Fruit fly (Drosophila melanogaster) whole organism, embryonic: ENCODE data around the gene CG8907.

Experiments used
- Asciz ChIP-seq: fragments of 200-800 bp; sonication (Bioruptor generic); optimal IDR thresholded peaks from 2 replicates; lab custom pipeline; 2017; ENCODE audit warnings: missing biosample characterization, mild to moderate bottlenecking, missing genetic modification characterization, missing genetic modification reagents
- B-H2 ChIP-seq: fragments of 200-800 bp; sonication (Bioruptor generic); optimal IDR thresholded peaks from 2 replicates; lab custom pipeline; 2018; ENCODE audit warnings: missing biosample characterization, mild to moderate bottlenecking, missing genetic modification characterization
- CG10267 ChIP-seq: fragments of 200-800 bp; sonication (Bioruptor generic); optimal IDR thresholded peaks from 2 replicates; lab custom pipeline; 2018; ENCODE audit warnings: missing biosample characterization, mild to moderate bottlenecking, missing genetic modification characterization, moderate library complexity
- CG10321 ChIP-seq: fragments of 200-800 bp; sonication (Bioruptor generic); IDR thresholded peaks from 2 replicates; pipeline ENCODE4 v1.3.6; 2022; ENCODE audit warnings: missing biosample characterization, missing genetic modification characterization
- CG12219 ChIP-seq: fragments of 200-800 bp; sonication (Bioruptor generic); optimal IDR thresholded peaks from 3 replicates; lab custom pipeline; 2018; ENCODE audit warnings: missing biosample characterization, mild to moderate bottlenecking, missing genetic modification characterization
- CG12659 ChIP-seq: fragments of 200-800 bp; sonication (Bioruptor generic); optimal IDR thresholded peaks from 3 replicates; lab custom pipeline; 2017; ENCODE audit warnings: mild to moderate bottlenecking, missing biosample characterization, missing genetic modification reagents, missing genetic modification characterization
- CG12769 ChIP-seq: fragments of 200-800 bp; sonication (Bioruptor generic); optimal IDR thresholded peaks from 2 replicates; lab custom pipeline; 2019; ENCODE audit warnings: missing biosample characterization, mild to moderate bottlenecking, missing genetic modification characterization, moderate library complexity
- CG13287 ChIP-seq: fragments of 200-800 bp; sonication (Bioruptor generic); IDR thresholded peaks from 2 replicates; pipeline ENCODE4 v1.3.6; 2022; ENCODE audit warnings: missing biosample characterization, missing genetic modification characterization; ENCODE audit not compliant: partially characterized antibody
- CG14014 ChIP-seq: fragments of 200-800 bp; sonication (Bioruptor generic); IDR thresholded peaks from 2 replicates; pipeline ENCODE4 v1.3.6; 2022; ENCODE audit warnings: missing biosample characterization, missing genetic modification characterization
- CG18262 ChIP-seq: fragments of 200-800 bp; optimal IDR thresholded peaks from 3 replicates; lab custom pipeline; 2019; ENCODE audit warnings: missing biosample characterization, mild to moderate bottlenecking, missing genetic modification characterization, moderate library complexity
- CG2199 ChIP-seq: fragments of 200-800 bp; sonication (Bioruptor generic); IDR thresholded peaks from 3 replicates; pipeline ENCODE4 v1.3.6; 2022; ENCODE audit warnings: missing biosample characterization, missing genetic modification characterization
- CG31365 ChIP-seq: fragments of 200-800 bp; sonication (Bioruptor generic); optimal IDR thresholded peaks from 2 replicates; lab custom pipeline; 2018; ENCODE audit warnings: missing biosample characterization, mild to moderate bottlenecking, missing genetic modification characterization
- CG31388 ChIP-seq: fragments of 200-800 bp; sonication (Bioruptor generic); optimal IDR thresholded peaks from 2 replicates; lab custom pipeline; 2016; ENCODE audit warnings: missing biosample characterization, missing genetic modification characterization
- CG34224 ChIP-seq: fragments of 200-800 bp; sonication (Bioruptor generic); IDR thresholded peaks from 3 replicates; pipeline ENCODE4 v1.3.6; 2022; ENCODE audit warnings: missing biosample characterization, missing genetic modification characterization; ENCODE audit not compliant: partially characterized antibody
- CG8089 ChIP-seq: fragments of 200-800 bp; sonication (Bioruptor generic); optimal IDR thresholded peaks from 3 replicates; lab custom pipeline; 2016; ENCODE audit warnings: missing biosample characterization, missing genetic modification characterization
- CG8478 ChIP-seq: fragments of >200 bp; optimal IDR thresholded peaks from 2 replicates; lab custom pipeline; 2018
- CG9437 ChIP-seq: fragments of 200-800 bp; sonication (Bioruptor generic); optimal IDR thresholded peaks from 2 replicates; lab custom pipeline; 2018; ENCODE audit warnings: missing biosample characterization, mild to moderate bottlenecking, missing genetic modification characterization
- Dp ChIP-seq: fragments of 200-800 bp; sonication (Bioruptor generic); optimal IDR thresholded peaks from 2 replicates; lab custom pipeline; 2018; ENCODE audit warnings: missing biosample characterization, mild to moderate bottlenecking, missing genetic modification characterization, moderate library complexity
- Eip74EF ChIP-seq, 2 experiments: fragments of 200-800 bp in 1 of 2; fragments of >200 bp in 1 of 2; sonication (Bioruptor generic) in 1 of 2; optimal IDR thresholded peaks; 2 replicates each; lab custom pipeline; 2017 to 2019; ENCODE audit warnings: missing biosample characterization in 2 of 2, missing genetic modification characterization in 2 of 2, mild to moderate bottlenecking in 1 of 2, moderate library complexity in 1 of 2
- Ets97D ChIP-seq: fragments of 200-800 bp; sonication (Bioruptor generic); optimal IDR thresholded peaks from 3 replicates; lab custom pipeline; 2016; ENCODE audit warnings: missing biosample characterization, missing genetic modification characterization
- Fer1 ChIP-seq: fragments of 200-800 bp; sonication (Bioruptor generic); optimal IDR thresholded peaks from 2 replicates; lab custom pipeline; 2017; ENCODE audit warnings: missing biosample characterization, mild to moderate bottlenecking, missing genetic modification characterization
- NFAT ChIP-seq: fragments of 200-800 bp; sonication (Bioruptor generic); IDR thresholded peaks from 2 replicates; pipeline ENCODE4 v1.3.6; 2022; ENCODE audit warnings: missing biosample characterization, missing genetic modification characterization
- Opbp ChIP-seq: fragments of 200-800 bp; sonication (Bioruptor generic); IDR thresholded peaks from 3 replicates; pipeline ENCODE4 v1.3.6; 2022; ENCODE audit warnings: missing biosample characterization, missing genetic modification characterization; ENCODE audit not compliant: partially characterized antibody
- Sin3A ChIP-seq: fragments of >200 bp; optimal IDR thresholded peaks from 2 replicates; lab custom pipeline; 2018
- ab ChIP-seq: fragments of 200-800 bp; sonication (Bioruptor generic); optimal IDR thresholded peaks from 2 replicates; lab custom pipeline; 2016; ENCODE audit warnings: missing biosample characterization, missing genetic modification characterization
- amos ChIP-seq: fragments of 200-800 bp; sonication (Bioruptor generic); IDR thresholded peaks from 2 replicates; pipeline ENCODE4 v1.3.6; 2022; ENCODE audit warnings: missing biosample characterization, missing genetic modification characterization; ENCODE audit not compliant: partially characterized antibody
- chinmo ChIP-seq: fragments of 200-800 bp; sonication (Bioruptor generic); IDR thresholded peaks from 4 replicates; pipeline ENCODE4 v1.3.6; 2022; ENCODE audit warnings: missing biosample characterization, missing genetic modification characterization; ENCODE audit not compliant: partially characterized antibody
- chm ChIP-seq: fragments of 200-800 bp; sonication (Bioruptor generic); IDR thresholded peaks from 2 replicates; pipeline ENCODE4 v1.3.6; 2022; ENCODE audit warnings: missing biosample characterization, missing genetic modification characterization
- corto ChIP-seq: fragments of 200-800 bp; sonication (Bioruptor generic); optimal IDR thresholded peaks from 2 replicates; lab custom pipeline; 2016; ENCODE audit warnings: missing biosample characterization, mild to moderate bottlenecking, missing genetic modification characterization, moderate library complexity
- danr ChIP-seq: fragments of 200-800 bp; sonication (Bioruptor generic); IDR thresholded peaks from 2 replicates; pipeline ENCODE4 v1.3.6; 2022; ENCODE audit warnings: missing biosample characterization, missing genetic modification characterization
- dimm ChIP-seq: fragments of 200-800 bp; sonication (Bioruptor generic); IDR thresholded peaks from 2 replicates; pipeline ENCODE4 v1.3.6; 2022; ENCODE audit warnings: missing biosample characterization, missing genetic modification characterization
- dmrt99B ChIP-seq: fragments of 200-800 bp; sonication (Bioruptor generic); optimal IDR thresholded peaks from 2 replicates; lab custom pipeline; 2018; ENCODE audit warnings: missing biosample characterization, mild to moderate bottlenecking, missing genetic modification characterization, moderate library complexity
- exex ChIP-seq: fragments of 200-800 bp; sonication (Bioruptor generic); optimal IDR thresholded peaks from 4 replicates; lab custom pipeline; 2018; ENCODE audit warnings: missing biosample characterization, mild to moderate bottlenecking, missing genetic modification characterization, moderate library complexity
- hkb ChIP-seq, 2 experiments: fragments of 200-800 bp in 1 of 2; fragments of >200 bp in 1 of 2; sonication (Bioruptor generic) in 1 of 2; IDR thresholded peaks in 1 of 2; optimal IDR thresholded peaks in 1 of 2; 2 replicates each; pipeline versions ENCODE4 v1.3.6 to Lab custom; 2017 to 2022; ENCODE audit warnings: missing biosample characterization in 1 of 2, missing genetic modification characterization in 1 of 2
- insv ChIP-seq, 2 experiments: fragments of 200-800 bp; sonication (Bioruptor generic); optimal IDR thresholded peaks; 3 replicates each; lab custom pipeline; 2016 to 2018; ENCODE audit warnings: missing biosample characterization in 2 of 2, missing genetic modification characterization in 2 of 2
- jumu ChIP-seq: fragments of 200-800 bp; sonication (Bioruptor generic); optimal IDR thresholded peaks from 3 replicates; lab custom pipeline; 2016; ENCODE audit warnings: missing biosample characterization, missing genetic modification characterization
- kah ChIP-seq: fragments of 200-800 bp; sonication (Bioruptor generic); optimal IDR thresholded peaks from 2 replicates; lab custom pipeline; 2018; ENCODE audit warnings: missing biosample characterization, mild to moderate bottlenecking, missing genetic modification characterization
- knrl ChIP-seq: fragments of 200-800 bp; sonication (Bioruptor generic); IDR thresholded peaks from 3 replicates; pipeline ENCODE4 v1.3.6; 2022; ENCODE audit warnings: missing biosample characterization, missing genetic modification characterization; ENCODE audit not compliant: partially characterized antibody
- lmd ChIP-seq: fragments of 200-800 bp; sonication (Bioruptor generic); IDR thresholded peaks from 2 replicates; pipeline ENCODE4 v1.3.6; 2022; ENCODE audit warnings: missing biosample characterization, missing genetic modification characterization
- mirr ChIP-seq: fragments of 200-800 bp; sonication (Bioruptor generic); optimal IDR thresholded peaks from 3 replicates; lab custom pipeline; 2018; ENCODE audit warnings: missing biosample characterization, mild to moderate bottlenecking, missing genetic modification characterization
- pita ChIP-seq: fragments of 200-800 bp; sonication (Bioruptor generic); optimal IDR thresholded peaks from 2 replicates; lab custom pipeline; 2017; ENCODE audit warnings: missing biosample characterization, mild to moderate bottlenecking, missing genetic modification characterization
- prd ChIP-seq, 3 experiments: fragments of >200 bp in 2 of 3; fragments of 200-800 bp in 1 of 3; sonication (Bioruptor generic) in 1 of 3; optimal IDR thresholded peaks in 2 of 3; IDR thresholded peaks in 1 of 3; 2 replicates in 2 of 3; 3 replicates in 1 of 3; pipeline versions ENCODE4 v1.3.6 to Lab custom; 2017 to 2022; ENCODE audit warnings: missing biosample characterization in 1 of 3, missing genetic modification characterization in 1 of 3
- rib ChIP-seq: fragments of 200-800 bp; sonication (Bioruptor generic); IDR thresholded peaks from 2 replicates; pipeline ENCODE4 v1.3.6; 2022; ENCODE audit warnings: missing biosample characterization, missing genetic modification characterization
- salm ChIP-seq: fragments of 200-800 bp; sonication (Bioruptor generic); optimal IDR thresholded peaks from 2 replicates; lab custom pipeline; 2018; ENCODE audit warnings: missing biosample characterization, mild to moderate bottlenecking, missing genetic modification characterization
- shn ChIP-seq: fragments of 200-800 bp; sonication (Bioruptor generic); optimal IDR thresholded peaks from 3 replicates; lab custom pipeline; 2016; ENCODE audit warnings: missing biosample characterization, missing genetic modification characterization
- toy ChIP-seq: fragments of 200-800 bp; sonication (Bioruptor generic); IDR thresholded peaks from 2 replicates; pipeline ENCODE4 v1.3.6; 2022; ENCODE audit warnings: missing biosample characterization, missing genetic modification characterization
- zen ChIP-seq: fragments of 200-800 bp; sonication (Bioruptor generic); optimal IDR thresholded peaks from 3 replicates; lab custom pipeline; 2018; ENCODE audit warnings: missing biosample characterization, mild to moderate bottlenecking, missing genetic modification characterization, moderate library complexity

CG8907 gene

DNA sequence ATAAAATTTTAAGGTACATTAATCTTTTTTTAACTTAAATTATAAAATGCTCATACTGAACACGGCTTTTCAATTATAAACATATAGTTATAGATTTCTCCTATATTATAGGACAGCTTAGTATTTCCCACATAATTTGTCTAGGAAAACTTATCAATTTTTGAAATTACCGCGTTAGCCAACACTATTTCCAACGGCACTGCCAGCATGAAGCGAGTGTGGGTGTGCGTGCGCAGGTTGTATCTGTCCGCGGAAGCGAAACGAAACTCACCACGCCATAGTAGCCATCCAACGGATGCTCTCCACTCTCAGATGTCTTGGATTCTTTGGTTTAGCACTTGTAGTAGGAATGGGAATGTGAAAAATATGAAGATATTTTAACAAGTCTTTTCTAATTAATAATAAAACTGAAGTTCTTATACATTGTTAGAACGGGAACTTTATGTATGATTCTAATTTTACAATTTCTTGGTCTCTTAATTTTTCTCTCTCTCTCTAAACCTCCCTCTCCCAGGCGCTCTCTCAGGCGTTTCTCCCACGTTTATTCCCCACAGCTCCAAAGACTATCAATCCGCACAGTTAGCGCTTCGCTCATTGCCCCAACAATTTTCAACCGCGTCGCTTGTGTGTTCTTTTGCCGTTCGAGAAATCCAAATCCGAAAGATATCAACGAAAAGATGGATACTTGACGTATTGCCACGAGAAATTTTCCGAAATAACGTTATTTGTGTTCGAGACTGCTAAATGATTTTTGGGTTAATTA, 45.5 kb downstream of the CG8907 start, which contains the start of gene Dad (continued):
- TF ChIP-seq jumu (GFP tag; lab: Kevin White, UChicago) = no peak
- no peak for TF ChIP-seq prd (optimal IDR thresholded peaks at IDR 0.05; lab: Kevin White, UChicago)
- no peak for TF ChIP-seq prd (GFP tag; IDR thresholded peaks at IDR 0.05; lab: Robert Waterston, UW)
- TF ChIP-seq ab (GFP tag; lab: Kevin White, UChicago) = peak; percentile 16
- peak; percentile 19 for TF ChIP-seq dmrt99B (tag; lab: Kevin White, UChicago)
- TF ChIP-seq salm (tag; lab: Kevin White, UChicago) = peak; percentile 30
- TF ChIP-seq Sin3A (lab: Kevin White, UChicago) = no peak
- peak; percentile 83 for TF ChIP-seq chm (GFP tag; lab: Robert Waterston, UW)
- TF ChIP-seq CG31365 (tag; lab: Kevin White, UChicago) = peak; percentile 36
- TF ChIP-seq pita = no peak
- no peak for TF ChIP-seq CG8478
- peak; percentile 14; the same call in 1 of the 2 replicates for TF ChIP-seq CG14014 (GFP tag; lab: Robert Waterston, UW)
- TF ChIP-seq corto (GFP tag; lab: Kevin White, UChicago) = peak; percentile 76
- no peak for TF ChIP-seq hkb (optimal IDR thresholded peaks at IDR 0.05; lab: Kevin White, UChicago)
- peak; percentile 29; the same call in 1 of the 2 replicates for TF ChIP-seq hkb (GFP tag; IDR thresholded peaks at IDR 0.05; lab: Robert Waterston, UW)
- TF ChIP-seq chinmo = 0 out of 4 replicates have a peak, but pooled peaks have one; percentile 25
- TF ChIP-seq danr = no peak
- TF ChIP-seq Dp = peak; percentile 96
- TF ChIP-seq CG31388 (GFP tag; lab: Kevin White, UChicago) = no peak
- TF ChIP-seq rib (GFP tag; lab: Robert Waterston, UW) = 0 out of 2 replicates have a peak, but pooled peaks have one; percentile 16
- no peak for TF ChIP-seq lmd (GFP tag; lab: Robert Waterston, UW)
- TF ChIP-seq CG18262 = peak; percentile 8
- TF ChIP-seq dimm (GFP tag; lab: Robert Waterston, UW) = no peak
- TF ChIP-seq CG12659 = peak; percentile 15
- no peak for TF ChIP-seq CG9437
- TF ChIP-seq Fer1 (GFP tag; lab: Kevin White, UChicago) = peak; percentile 29
- peak; percentile 49; the same call in 2 of the 3 replicates for TF ChIP-seq CG34224
- TF ChIP-seq Opbp (GFP tag; lab: Robert Waterston, UW) = 0 out of 3 replicates have a peak, but pooled peaks have one; percentile 50
- TF ChIP-seq Asciz (GFP tag; lab: Kevin White, UChicago) = no peak
- no peak for TF ChIP-seq toy (GFP tag; lab: Robert Waterston, UW)
- TF ChIP-seq CG10267 (tag; lab: Kevin White, UChicago) = peak; percentile 97
- no peak for TF ChIP-seq CG10321 (GFP tag; lab: Robert Waterston, UW)
- TF ChIP-seq Eip74EF (GFP tag; optimal IDR thresholded peaks at IDR 0.05; lab: Kevin White, UChicago) = peak in 1 of 2 experiments; percentile 65
- no peak for TF ChIP-seq exex (tag; lab: Kevin White, UChicago)
- peak; percentile 45 for TF ChIP-seq B-H2 (GFP tag; lab: Kevin White, UChicago)
- TF ChIP-seq zen (tag; lab: Kevin White, UChicago) = no peak
- peak; percentile 5 for TF ChIP-seq Ets97D (GFP tag; lab: Kevin White, UChicago)
- TF ChIP-seq kah (GFP tag; lab: Kevin White, UChicago) = peak; percentile 12
- no peak for TF ChIP-seq CG8089 (GFP tag; lab: Kevin White, UChicago)
- peak; percentile 11; the same call in 1 of the 3 replicates for TF ChIP-seq CG2199
- TF ChIP-seq NFAT (GFP tag; lab: Robert Waterston, UW) = no peak; the same call in 1 of the 2 replicates
- TF ChIP-seq insv (GFP tag; optimal IDR thresholded peaks at IDR 0.05; lab: Kevin White, UChicago) = no peak
- peak; percentile 11 for TF ChIP-seq CG12219
- peak; percentile 51 for TF ChIP-seq CG12769 (tag; lab: Kevin White, UChicago)
- TF ChIP-seq knrl (GFP tag; lab: Robert Waterston, UW) = no peak
- TF ChIP-seq shn (GFP tag; lab: Kevin White, UChicago) = no peak
- TF ChIP-seq amos (GFP tag; lab: Robert Waterston, UW) = peak; percentile 15; the same call in 1 of the 2 replicates
- TF ChIP-seq mirr (GFP tag; lab: Kevin White, UChicago) = peak; percentile 3
- TF ChIP-seq CG13287 (GFP tag; lab: Robert Waterston, UW) = peak; percentile 25; the same call in 1 of the 2 replicates
